Worm (Caenorhabditis elegans) whole organism, mixed stage, embryonic: ENCODE results near the gene F07C4.11.

Source experiments
- lin-13 ChIP-seq: fragments of 150-350 bp; optimal IDR thresholded peaks from 2 replicates; lab custom pipeline; 2014; ENCODE audit warnings: missing biosample characterization, missing genetic modification characterization
- nhr-76 ChIP-seq: sonication (generic microtip); optimal IDR thresholded peaks from 2 replicates; lab custom pipeline; 2017; ENCODE audit warnings: missing biosample characterization, missing genetic modification characterization
- sem-2 ChIP-seq: fragments of 200-800 bp; sonication (Bioruptor generic); optimal IDR thresholded peaks from 2 replicates; lab custom pipeline; 2018; ENCODE audit warnings: mild to moderate bottlenecking, missing genetic modification characterization, missing compliant biosample characterization

- TF ChIP-seq sem-2 (GFP tag; lab: Kevin White, UChicago) (no peak), nhr-76 (tag; lab: Kevin White, UChicago) (no peak), lin-13 (tag; lab: Kevin White, UChicago) (no peak)
Observed at ce11 chrV:7624152-7624551, 19.2 kb downstream of the F07C4.11 start, which contains the start of gene C50E3.13.
